Worm (Caenorhabditis elegans) whole organism, dauer: ENCODE data around the gene suca-1.

Source experiments
- unc-62 ChIP-seq: sonication (generic microtip); optimal IDR thresholded peaks from 2 replicates; lab custom pipeline; 2017; ENCODE audit warnings: missing biosample characterization, missing genetic modification reagents, missing genetic modification characterization

The suca-1 gene

DNA sequence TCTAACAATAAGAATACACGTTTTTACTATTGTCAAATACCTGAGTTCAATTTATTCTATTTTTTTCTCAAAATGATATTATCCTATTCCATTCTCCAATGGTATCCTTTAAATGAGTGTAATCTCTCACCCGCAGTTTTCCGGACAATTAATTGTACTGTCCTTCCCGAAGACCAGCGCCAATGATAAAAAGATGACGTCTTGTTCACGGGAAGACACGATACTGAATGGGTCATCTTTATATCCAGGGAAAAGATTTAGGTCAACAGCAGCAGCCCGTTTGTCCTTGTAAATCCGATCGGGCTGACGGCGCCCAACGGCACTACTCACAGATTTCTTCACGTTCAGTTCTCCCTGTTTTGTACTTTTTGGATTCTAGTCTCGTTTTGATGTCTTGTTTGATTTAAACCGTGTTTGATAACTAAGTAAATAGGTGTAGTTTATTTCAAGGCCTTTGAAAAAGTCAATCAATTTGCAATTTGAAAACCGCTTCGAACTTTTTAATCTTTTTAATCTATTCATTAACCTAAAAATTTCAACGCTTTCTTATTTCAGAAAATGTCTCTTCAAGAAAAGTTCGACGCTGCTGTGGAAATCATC lies 2.9 kb upstream of the suca-1 start, which contains the start of gene acbp-3:
Gene acbp-3, plus strand, starts transcription at position 550 of the 600 bp plus-strand sequence.
- TF ChIP-seq unc-62 (GFP tag; lab: Kevin White, UChicago): no peak

- no peak for TF ChIP-seq unc-62 (GFP tag; lab: Kevin White, UChicago)
Measured at ce11 chrX:10901766-10902165, 1.9 kb upstream of the suca-1 start.

- no peak for TF ChIP-seq unc-62 (GFP tag; lab: Kevin White, UChicago)
Measured at ce11 chrX:10900952-10901351, 1.0 kb upstream of the suca-1 start.

DNA sequence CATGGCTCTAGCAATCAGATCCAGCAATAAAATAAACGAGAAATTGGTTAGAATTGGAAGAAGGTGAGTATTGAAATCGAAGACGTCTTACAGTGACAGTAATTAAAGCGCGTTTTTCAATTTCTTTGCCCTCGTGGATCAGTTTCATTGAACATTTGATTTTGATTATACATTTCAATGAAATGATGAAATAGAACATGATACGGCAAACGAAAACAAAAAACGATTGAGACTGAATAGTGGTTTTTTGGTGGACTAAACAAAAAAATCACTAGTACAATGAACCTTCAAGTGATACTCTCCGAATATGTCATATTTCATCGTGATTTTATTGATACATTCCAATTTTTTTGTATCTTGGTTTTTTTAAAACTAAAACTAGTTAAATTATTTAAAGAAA lies 3.4 kb downstream of the suca-1 start, which contains the start of gene haly-1:
Gene haly-1, minus strand, starts transcription at position 101 of the 400 bp plus-strand sequence.
- no peak for TF ChIP-seq unc-62 (GFP tag; lab: Kevin White, UChicago)

DNA sequence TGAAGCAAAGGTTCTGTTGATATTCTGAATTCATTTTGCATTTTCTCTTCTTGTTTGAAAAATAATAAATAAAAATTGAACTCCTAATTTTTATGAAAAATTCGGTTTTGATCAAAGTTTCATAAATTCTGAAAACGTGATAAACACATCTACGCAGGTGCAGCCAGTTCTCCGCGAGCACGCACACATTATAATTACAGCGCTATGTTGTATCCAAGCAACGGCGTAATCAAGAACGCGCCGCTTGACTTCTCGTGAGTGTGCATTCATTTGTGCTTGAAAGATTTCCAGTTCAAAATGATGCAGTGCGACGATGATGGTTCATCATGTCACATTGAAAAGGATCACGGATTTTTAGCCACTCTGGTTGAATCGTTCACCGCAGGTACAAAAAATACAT lies 8.0 kb downstream of the suca-1 start, which contains the start of gene F47B10.3:
Gene F47B10.3, plus strand, starts transcription at position 301 of the 400 bp plus-strand sequence.
- TF ChIP-seq unc-62 (GFP tag; lab: Kevin White, UChicago): no peak

- TF ChIP-seq unc-62 (GFP tag; lab: Kevin White, UChicago): no peak
Measured at ce11 chrX:10890965-10891364, 8.9 kb downstream of the suca-1 start, which contains the start of gene F47B10.4. F47B10.4 (plus strand) TSS chrX:10891265.

ce11 chrX:10890456-10890855 lies 9.5 kb downstream of the suca-1 start, which contains the start of gene F47B10.5:
F47B10.5 (minus strand) TSS chrX:10890556.
- TF ChIP-seq unc-62 (GFP tag; lab: Kevin White, UChicago): no peak

DNA sequence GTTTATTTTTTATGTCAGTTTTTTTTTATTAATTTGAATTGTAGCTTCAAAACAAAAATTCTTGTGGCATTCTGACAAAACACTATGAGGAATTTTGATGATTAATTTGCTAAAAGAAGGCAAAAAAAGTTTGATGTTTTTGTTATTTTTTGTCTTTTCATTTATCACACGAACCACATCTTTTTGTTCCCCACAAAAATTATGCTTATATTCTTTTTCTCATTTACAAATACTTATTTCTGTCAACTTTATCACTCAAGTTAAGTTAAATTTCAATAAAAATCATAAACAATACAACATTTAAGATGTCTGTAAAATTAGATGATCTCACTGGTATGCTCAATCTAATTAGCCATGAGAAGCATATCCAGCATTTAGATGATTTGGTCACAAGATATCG lies 11.7 kb downstream of the suca-1 start, which contains the start of gene F47B10.6:
Gene F47B10.6, plus strand, starts transcription at position 301 of the 400 bp plus-strand sequence.
- TF ChIP-seq unc-62 (GFP tag; lab: Kevin White, UChicago): no peak

DNA sequence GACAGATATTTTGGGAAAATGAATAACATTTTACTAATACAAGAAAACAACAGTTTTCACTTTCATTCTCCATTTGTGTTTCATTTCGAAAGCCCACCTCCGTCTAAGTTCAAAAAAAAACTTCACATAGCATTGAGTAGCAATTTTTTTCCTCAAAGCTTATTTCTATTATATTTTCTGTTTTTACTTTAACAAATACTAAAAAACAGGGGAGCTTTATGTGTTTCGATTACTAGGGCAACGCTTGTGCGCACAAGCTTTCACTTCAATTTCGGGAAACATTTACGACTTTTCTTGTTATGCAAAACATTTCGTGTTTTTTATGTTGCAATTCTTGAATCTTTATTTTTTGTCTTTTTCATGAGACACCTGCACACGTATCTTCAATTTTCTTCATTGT lies 14.0 kb downstream of the suca-1 start, which contains the start of gene T21E8.5:
Gene T21E8.5, plus strand, starts transcription at position 301 of the 400 bp plus-strand sequence.
- TF ChIP-seq unc-62 (GFP tag; lab: Kevin White, UChicago): no peak

- no peak for TF ChIP-seq unc-62 (GFP tag; lab: Kevin White, UChicago)
Measured at ce11 chrX:10883203-10883602, 16.7 kb downstream of the suca-1 start, which contains the start of gene T21E8.7. T21E8.7 (plus strand) TSS chrX:10883503.

ce11 chrX:10881984-10882383 lies 17.9 kb downstream of the suca-1 start, which contains the start of gene T21E8.6:
T21E8.6 (plus strand) TSS chrX:10882284.
- no peak for TF ChIP-seq unc-62 (GFP tag; lab: Kevin White, UChicago)

- TF ChIP-seq unc-62 (GFP tag; lab: Kevin White, UChicago): no peak
Measured at ce11 chrX:10880509-10880908, 19.4 kb downstream of the suca-1 start, which contains the start of gene T21E8.4. T21E8.4 (plus strand) TSS chrX:10880809.

DNA sequence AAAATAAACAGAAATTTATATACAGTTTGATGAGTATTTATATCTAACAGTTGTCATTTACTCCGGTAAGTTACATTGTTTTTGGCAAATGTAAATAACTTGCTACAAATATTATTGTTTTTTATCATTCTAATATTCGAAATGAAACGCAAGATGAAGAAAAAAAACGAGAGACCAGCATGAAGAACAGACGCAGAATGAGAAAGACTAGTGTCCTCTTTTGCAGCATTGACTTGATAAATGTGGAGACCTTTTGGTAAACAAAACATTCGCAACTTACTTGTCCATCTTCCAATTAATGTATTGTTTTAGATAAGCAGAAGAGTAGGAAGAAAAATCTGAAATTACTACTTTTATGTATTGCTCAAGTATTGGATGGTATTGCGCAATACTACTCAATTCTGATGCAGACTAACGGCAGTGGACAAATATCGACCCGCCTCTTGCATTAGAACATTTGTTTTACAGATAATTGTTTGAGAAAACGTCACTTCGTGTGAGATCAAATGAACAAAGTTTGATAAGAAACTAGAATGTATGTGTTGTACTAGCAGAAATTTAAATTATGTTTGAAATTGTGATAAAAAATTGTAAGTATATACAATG lies 22.7 kb downstream of the suca-1 start, which contains the start of gene pgp-6:
Gene pgp-6, minus strand, starts transcription at position 288 of the 606 bp plus-strand sequence.
- no peak for TF ChIP-seq unc-62 (GFP tag; lab: Kevin White, UChicago)

ce11 chrX:10870137-10870536 lies 29.8 kb downstream of the suca-1 start, which contains the start of gene pgp-7:
pgp-7 (minus strand) TSS chrX:10870237.
- no peak for TF ChIP-seq unc-62 (GFP tag; lab: Kevin White, UChicago)

DNA sequence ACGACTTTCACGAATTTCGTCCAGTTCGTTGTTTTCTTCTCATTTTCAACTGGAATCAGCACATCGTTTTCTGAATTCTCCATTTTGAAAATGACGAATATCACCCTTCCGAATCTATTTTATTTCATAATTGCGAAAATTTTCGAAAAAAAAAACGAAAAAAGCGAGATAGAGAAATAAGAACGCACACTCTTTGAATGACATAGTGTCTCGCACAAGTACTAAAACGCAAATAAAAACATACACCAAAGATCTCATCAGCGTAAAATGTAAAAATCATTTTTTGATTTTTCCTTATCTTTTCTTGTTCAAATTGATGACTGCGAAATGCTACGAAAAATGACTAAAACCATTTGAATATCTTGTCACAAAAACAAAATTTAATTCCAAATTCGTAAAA lies 35.6 kb downstream of the suca-1 start, which contains the start of gene pgp-8:
Gene pgp-8, minus strand, starts transcription at position 101 of the 400 bp plus-strand sequence.
- no peak for TF ChIP-seq unc-62 (GFP tag; lab: Kevin White, UChicago)

DNA sequence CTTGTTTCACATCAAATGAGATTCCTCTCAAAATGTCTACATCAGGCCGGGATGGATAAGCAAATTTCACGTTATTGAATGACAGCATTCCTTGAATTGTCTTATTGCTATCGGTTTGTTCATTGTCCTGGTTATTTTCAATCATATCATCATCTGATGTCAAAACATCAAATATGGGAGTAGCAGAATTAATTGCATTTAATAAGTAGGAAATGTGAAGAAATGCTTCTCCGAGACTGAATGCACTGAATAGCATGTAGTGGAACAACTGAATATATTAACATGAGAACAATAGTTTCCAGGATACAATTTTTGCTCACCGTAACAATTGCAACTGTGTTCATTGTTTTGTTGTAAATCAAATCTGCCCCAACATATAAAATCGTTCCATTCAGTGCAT lies 37.3 kb downstream of the suca-1 start:
- no peak for TF ChIP-seq unc-62 (GFP tag; lab: Kevin White, UChicago)
